Worm (Caenorhabditis elegans): ENCODE data around the gene spsb-1.
"Not testable (repeated sequence)": the region's sequence is repeated elsewhere in the genome, so short reads cannot be mapped to it uniquely, and the experiment has no call there.

The spsb-1 gene

DNA sequence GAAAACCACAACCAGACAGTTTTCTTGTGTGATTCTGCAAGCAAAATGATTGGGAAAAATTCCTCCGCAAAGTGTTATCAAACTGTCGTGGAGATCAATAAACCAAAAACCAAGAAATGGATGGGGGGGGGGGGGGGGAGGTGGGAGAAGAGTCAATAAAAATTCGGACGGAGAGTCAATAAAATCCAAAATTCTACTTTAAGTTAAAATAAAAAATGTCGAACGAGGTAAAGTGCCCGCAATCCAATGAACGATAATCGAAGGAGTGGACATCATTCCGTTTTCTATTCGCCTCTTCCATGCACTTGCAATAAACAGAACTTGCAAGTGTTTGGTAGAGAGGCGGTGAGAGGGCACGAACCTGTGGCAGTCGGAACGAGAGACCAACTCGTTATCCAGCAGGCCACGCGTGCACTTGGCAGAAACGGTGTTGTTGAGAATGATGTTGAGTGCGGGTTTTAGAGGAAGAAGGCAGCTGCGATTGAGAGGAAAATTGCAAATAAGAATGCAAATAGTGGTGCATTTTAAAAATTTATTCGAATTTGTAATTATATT is 30.8 kb upstream of the spsb-1 start, which contains the start of gene gst-27 (continued):
- TF ChIP-seq C34B4.2 (tag; optimal IDR thresholded peaks at IDR 0.05) (no peak), egl-27 (tag; optimal IDR thresholded peaks at IDR 0.05) (peak; percentile 5 to 49), tlp-1 (tag; optimal IDR thresholded peaks at IDR 0.05) (no peak), unc-30 (tag; optimal IDR thresholded peaks at IDR 0.05) (no peak), pqm-1 (tag; optimal IDR thresholded peaks at IDR 0.05) (no peak), egl-13 (tag; optimal IDR thresholded peaks at IDR 0.05) (peak; percentile 73), nhr-47 (tag; optimal IDR thresholded peaks at IDR 0.05) (peak; percentile 90), nhr-76 (tag; optimal IDR thresholded peaks at IDR 0.05) (peak; percentile 73), ceh-90 (tag; optimal IDR thresholded peaks at IDR 0.05) (peak; percentile 42), efl-3 (GFP tag; optimal IDR thresholded peaks at IDR 0.05) (peak; percentile 42), nhr-84 (tag; optimal IDR thresholded peaks at IDR 0.05) (no peak), unc-130 (tag; optimal IDR thresholded peaks at IDR 0.05) (peak; percentile 33), nhr-11 (tag; optimal IDR thresholded peaks at IDR 0.05) (peak; percentile 18), hlh-4 (tag; optimal IDR thresholded peaks at IDR 0.05) (no peak), nhr-85 (tag) (peak; percentile 67), ama-1 (optimal IDR thresholded peaks at IDR 0.05) (peak; percentile 14), nhr-12 (tag; optimal IDR thresholded peaks at IDR 0.05) (no peak), pag-3 (tag; optimal IDR thresholded peaks at IDR 0.05; ENCODE audit: borderline replicate concordance, insufficient read depth) (no peak), efl-1 (optimal IDR thresholded peaks at IDR 0.05) (peak; percentile 72 to 80), efl-1 (GFP tag; optimal IDR thresholded peaks at IDR 0.05 in 1 of 2) (peak; percentile 71 to 95), ceh-63 (GFP tag; optimal IDR thresholded peaks at IDR 0.05) (no peak), unc-86 (tag; optimal IDR thresholded peaks at IDR 0.05) (peak; percentile 49), ces-1 (GFP tag; optimal IDR thresholded peaks at IDR 0.05) (no peak), alr-1 (tag; optimal IDR thresholded peaks at IDR 0.05; ENCODE audit: borderline replicate concordance) (no peak), grh-1 (GFP tag; IDR thresholded peaks at IDR 0.05) (peak; percentile 52; the same call in 1 of the 2 replicates), fkh-8 (tag; optimal IDR thresholded peaks at IDR 0.05) (peak; percentile 70), F16B12.6 (tag; optimal IDR thresholded peaks at IDR 0.05) (peak; percentile 47), aly-2 (tag; optimal IDR thresholded peaks at IDR 0.05) (peak; percentile 59), snu-23 (GFP tag; optimal IDR thresholded peaks at IDR 0.05) (peak; percentile 93), ztf-4 (tag; optimal IDR thresholded peaks at IDR 0.05) (peak; percentile 45), ceh-82 (tag; optimal IDR thresholded peaks at IDR 0.05) (peak in 2 of 3 experiments; percentile 76 to 92), mep-1 (tag; optimal IDR thresholded peaks at IDR 0.05) (peak; percentile 92), pax-3 (tag; optimal IDR thresholded peaks at IDR 0.05) (peak; percentile 64)

- TF ChIP-seq nhr-84 (tag; optimal IDR thresholded peaks at IDR 0.05) = no peak
- TF ChIP-seq tbx-2 (tag; optimal IDR thresholded peaks at IDR 0.05) = no peak
- peak in 1 of 2 experiments; percentile 7 for TF ChIP-seq lin-35 (GFP tag; optimal IDR thresholded peaks at IDR 0.05)
- peak in 1 of 2 experiments; percentile 40 for TF ChIP-seq mdl-1 (tag; optimal IDR thresholded peaks at IDR 0.05)
These were observed 29.2 kb upstream of the spsb-1 start, which contains the start of gene gst-28 for ce11 chrII:15167340-15167739. gst-28 (minus strand) TSS chrII:15167577.

ce11 chrII:15169811-15170282 is 26.7 kb upstream of the spsb-1 start, which contains the start of gene gst-29:
gst-29 (minus strand) TSS chrII:15169861.
- TF ChIP-seq mef-2 (tag; optimal IDR thresholded peaks at IDR 0.05) (no peak), nhr-85 (tag) (peak; percentile 34)

DNA sequence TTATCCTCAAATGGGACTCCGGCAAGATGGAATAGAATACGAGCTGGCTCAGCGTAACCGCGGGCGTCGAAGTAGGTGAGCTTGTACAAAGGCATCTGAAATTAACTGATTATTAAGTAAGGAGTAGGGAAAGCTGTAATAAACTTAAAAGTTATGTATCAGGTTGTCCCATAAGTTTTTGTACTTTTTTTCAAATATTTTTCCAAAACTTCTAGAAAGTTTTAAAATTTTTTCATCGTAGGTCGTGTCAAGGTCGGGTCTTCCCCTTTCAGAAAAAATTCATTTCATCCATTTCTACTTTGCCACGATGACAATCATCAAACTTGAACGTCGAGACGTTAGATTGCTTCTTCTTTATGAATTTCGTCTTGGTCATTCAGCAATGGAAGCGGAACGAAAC is 24.7 kb upstream of the spsb-1 start, which contains the start of gene gst-39:
TSS of gene gst-39 (minus strand) at position 101 of the 400 bp plus-strand sequence.
- not testable (repeated sequence) for TF ChIP-seq nhr-28 (tag; optimal IDR thresholded peaks at IDR 0.05); mab-9 (GFP tag; IDR thresholded peaks at IDR 0.05); elt-3 (tag; optimal IDR thresholded peaks at IDR 0.05)

All from whole organism, L1 larva.